Worm (Caenorhabditis elegans): ENCODE results near the gene ZK721.3.

DNA sequence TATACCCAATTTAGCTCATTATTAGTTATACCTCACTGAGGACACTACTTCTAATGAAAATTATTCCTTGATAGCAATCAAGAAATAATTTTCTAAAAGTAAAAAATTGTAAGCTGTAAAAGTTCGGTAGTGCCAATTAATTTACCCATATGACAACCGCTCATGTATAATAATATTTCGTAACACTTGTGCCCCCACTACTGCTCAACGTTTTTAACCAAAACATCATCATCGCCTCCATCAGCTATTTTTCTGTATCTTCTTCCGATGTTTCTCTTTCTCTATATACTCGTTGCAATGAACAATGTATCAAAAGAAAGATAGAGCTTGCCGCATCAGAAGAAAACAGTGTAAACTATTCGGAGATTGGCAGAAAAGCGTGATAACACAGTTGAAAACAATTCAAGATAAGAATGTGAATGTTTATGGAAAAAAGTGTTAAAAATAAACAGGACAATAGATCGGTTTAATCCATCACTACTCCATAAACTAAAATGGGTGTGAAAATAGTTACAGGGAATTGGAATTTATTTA lies 3.4 kb downstream of the ZK721.3 start:
- TF ChIP-seq nhr-6 (tag; optimal IDR thresholded peaks at IDR 0.05) = no peak
- TF ChIP-seq nhr-11 (tag; optimal IDR thresholded peaks at IDR 0.05) = no peak
- TF ChIP-seq snpc-4 (tag; optimal IDR thresholded peaks at IDR 0.05) = no peak
- no peak for TF ChIP-seq nhr-77 (tag; optimal IDR thresholded peaks at IDR 0.05)
- TF ChIP-seq R02D3.7 (tag; optimal IDR thresholded peaks at IDR 0.05) = no peak
- no peak for TF ChIP-seq nhr-237 (tag; optimal IDR thresholded peaks at IDR 0.05)
- no peak for TF ChIP-seq nhr-10 (tag; optimal IDR thresholded peaks at IDR 0.05)
- TF ChIP-seq ZK546.5 (tag; optimal IDR thresholded peaks at IDR 0.05) = no peak
- no peak for TF ChIP-seq pha-4 (GFP tag; IDR thresholded peaks at IDR 0.05)
- no peak for TF ChIP-seq pha-4 (tag; optimal IDR thresholded peaks at IDR 0.05)
- no peak for TF ChIP-seq F49E8.2 (tag; optimal IDR thresholded peaks at IDR 0.05; ENCODE audit: borderline replicate concordance)
- no peak for TF ChIP-seq lin-38 (GFP tag; IDR thresholded peaks at IDR 0.05)

Measured in whole organism, L4 larva.